Fruit fly (Drosophila melanogaster) whole organism, pupa: ENCODE results near the gene Cul5.

Source experiments
- CG10348 ChIP-seq: fragments of 200-800 bp; sonication (Bioruptor generic); IDR thresholded peaks from 2 replicates; pipeline ENCODE4 v1.3.6; 2022; ENCODE audit warnings: missing biosample characterization, missing genetic modification characterization
- CG12605 ChIP-seq: fragments of 200-800 bp; sonication (Bioruptor generic); IDR thresholded peaks from 2 replicates; pipeline ENCODE4 v1.3.6; 2022; ENCODE audit warnings: missing biosample characterization, missing genetic modification characterization
- CG13204 ChIP-seq: fragments of 200-800 bp; sonication (Bioruptor generic); optimal IDR thresholded peaks from 2 replicates; lab custom pipeline; 2018; ENCODE audit warnings: missing biosample characterization, mild to moderate bottlenecking, missing genetic modification characterization, moderate library complexity
- CG14655 ChIP-seq: fragments of 200-800 bp; sonication (Bioruptor generic); optimal IDR thresholded peaks from 3 replicates; lab custom pipeline; 2017; ENCODE audit warnings: mild to moderate bottlenecking, missing biosample characterization, missing genetic modification reagents, missing genetic modification characterization
- CG15710 ChIP-seq: fragments of 200-800 bp; sonication (Bioruptor generic); optimal IDR thresholded peaks from 2 replicates; lab custom pipeline; 2018; ENCODE audit warnings: missing biosample characterization, mild to moderate bottlenecking, missing genetic modification characterization, moderate library complexity
- CG17806 ChIP-seq: fragments of 200-800 bp; sonication (Bioruptor generic); optimal IDR thresholded peaks from 2 replicates; lab custom pipeline; 2018; ENCODE audit warnings: missing biosample characterization, mild to moderate bottlenecking, missing genetic modification characterization, moderate library complexity
- CG32121 ChIP-seq: fragments of 200-800 bp; sonication (Bioruptor generic); IDR thresholded peaks from 2 replicates; pipeline ENCODE4 v1.3.6; 2022; ENCODE audit warnings: missing biosample characterization, missing genetic modification characterization
- CG4496 ChIP-seq: fragments of 200-800 bp; sonication (Bioruptor generic); IDR thresholded peaks from 3 replicates; pipeline ENCODE4 v1.3.6; 2022; ENCODE audit warnings: missing biosample characterization, missing genetic modification characterization
- CG8159 ChIP-seq: fragments of 200-800 bp; sonication (Bioruptor generic); optimal IDR thresholded peaks from 3 replicates; lab custom pipeline; 2018; ENCODE audit warnings: missing biosample characterization, mild to moderate bottlenecking, missing genetic modification characterization, moderate library complexity
- CG8301 ChIP-seq: fragments of 200-800 bp; sonication (Bioruptor generic); optimal IDR thresholded peaks from 2 replicates; lab custom pipeline; 2018; ENCODE audit warnings: missing biosample characterization, mild to moderate bottlenecking, missing genetic modification characterization
- CG9948 ChIP-seq: fragments of 200-800 bp; sonication (Bioruptor generic); optimal IDR thresholded peaks from 2 replicates; lab custom pipeline; 2018; ENCODE audit warnings: missing biosample characterization, mild to moderate bottlenecking, missing genetic modification characterization, moderate library complexity
- EcR ChIP-seq: fragments of 200-800 bp; sonication (Bioruptor generic); optimal IDR thresholded peaks from 3 replicates; lab custom pipeline; 2019; ENCODE audit warnings: missing biosample characterization, missing genetic modification characterization, mild to moderate bottlenecking, moderate library complexity, missing genetic modification reagents
- Ets98B ChIP-seq: fragments of 200-800 bp; sonication (Bioruptor generic); IDR thresholded peaks from 2 replicates; pipeline ENCODE4 v1.3.6; 2022; ENCODE audit warnings: missing biosample characterization, missing genetic modification characterization
- Pif1A ChIP-seq: fragments of 200-800 bp; sonication (Bioruptor generic); optimal IDR thresholded peaks from 3 replicates; lab custom pipeline; 2016; ENCODE audit warnings: missing biosample characterization, missing genetic modification characterization
- Pif1B ChIP-seq: fragments of 200-800 bp; sonication (Bioruptor generic); optimal IDR thresholded peaks from 3 replicates; lab custom pipeline; 2016; ENCODE audit warnings: missing biosample characterization, missing genetic modification characterization
- Snoo ChIP-seq: fragments of 200-800 bp; sonication (Bioruptor generic); optimal IDR thresholded peaks from 3 replicates; lab custom pipeline; 2017; ENCODE audit warnings: missing biosample characterization, mild to moderate bottlenecking, missing genetic modification characterization, inconsistent platforms
- fd96Ca ChIP-seq: fragments of 200-800 bp; sonication (Bioruptor generic); IDR thresholded peaks from 3 replicates; pipeline ENCODE4 v1.3.6; 2022; ENCODE audit warnings: missing biosample characterization, missing genetic modification characterization
- gl ChIP-seq: fragments of 200-800 bp; sonication (Bioruptor generic); optimal IDR thresholded peaks from 2 replicates; lab custom pipeline; 2018; ENCODE audit warnings: missing biosample characterization, mild to moderate bottlenecking, missing genetic modification characterization

The Cul5 gene

dm6 chr3R:29027122-29027521, 35.7 kb downstream of the Cul5 start, which contains the start of the genes eIF4E6 and CG1951:
TSS of gene eIF4E6 (minus strand) at chr3R:29027174.
TSS of gene CG1951 (plus strand) at chr3R:29027236.
- no peak for TF ChIP-seq CG14655
- no peak for TF ChIP-seq CG12605 (GFP tag; lab: Robert Waterston, UW)
- no peak for TF ChIP-seq CG10348 (GFP tag; lab: Robert Waterston, UW)
- TF ChIP-seq Pif1B = no peak
- TF ChIP-seq Snoo = no peak
- TF ChIP-seq fd96Ca (GFP tag; lab: Robert Waterston, UW) = no peak
- TF ChIP-seq CG17806 = no peak

- TF ChIP-seq CG8159 (tag; lab: Kevin White, UChicago) = no peak
- no peak for TF ChIP-seq CG12605 (GFP tag; lab: Robert Waterston, UW)
- TF ChIP-seq CG15710 (tag; lab: Kevin White, UChicago) = no peak
- TF ChIP-seq Pif1A (GFP tag; lab: Kevin White, UChicago) = no peak
- TF ChIP-seq CG9948 (tag; lab: Kevin White, UChicago) = no peak
- TF ChIP-seq Ets98B (GFP tag; lab: Robert Waterston, UW) = no peak
- TF ChIP-seq CG14655 = no peak
- TF ChIP-seq CG8301 (tag; lab: Kevin White, UChicago) = no peak
Measured at dm6 chr3R:29024671-29025070, 38.1 kb downstream of the Cul5 start, which contains the start of gene CG14518. TSS of gene CG14518 (plus strand) at chr3R:29024971.

- TF ChIP-seq CG8301 (tag; lab: Kevin White, UChicago) (no peak), CG4496 (GFP tag; lab: Robert Waterston, UW) (0 out of 3 replicates have a peak, but pooled peaks have one; percentile 26), CG13204 (no peak), EcR (no peak), Pif1A (GFP tag; lab: Kevin White, UChicago) (no peak), CG15710 (tag; lab: Kevin White, UChicago) (no peak), CG8159 (tag; lab: Kevin White, UChicago) (no peak), CG32121 (GFP tag; lab: Robert Waterston, UW) (no peak), CG9948 (tag; lab: Kevin White, UChicago) (no peak), CG12605 (GFP tag; lab: Robert Waterston, UW) (no peak), fd96Ca (GFP tag; lab: Robert Waterston, UW) (no peak), Ets98B (GFP tag; lab: Robert Waterston, UW) (peak; percentile 9; the same call in 1 of the 2 replicates)
Measured at dm6 chr3R:29020366-29020765, 42.4 kb downstream of the Cul5 start, which contains the start of gene wat. TSS of gene wat (minus strand) at chr3R:29020406.

- TF ChIP-seq CG15710 (tag; lab: Kevin White, UChicago) = peak; percentile 51
- TF ChIP-seq CG4496 (GFP tag; lab: Robert Waterston, UW) = no peak
- TF ChIP-seq CG8301 (tag; lab: Kevin White, UChicago) = peak; percentile 15
- peak; percentile 14 for TF ChIP-seq CG9948 (tag; lab: Kevin White, UChicago)
- peak; percentile 68 for TF ChIP-seq CG8159 (tag; lab: Kevin White, UChicago)
- no peak for TF ChIP-seq gl (tag; lab: Kevin White, UChicago)
- TF ChIP-seq CG17806 = peak; percentile 17
- peak; percentile 23 for TF ChIP-seq CG14655
- no peak for TF ChIP-seq Snoo
- peak; percentile 14 for TF ChIP-seq Pif1A (GFP tag; lab: Kevin White, UChicago)
- no peak for TF ChIP-seq fd96Ca (GFP tag; lab: Robert Waterston, UW)
Measured at dm6 chr3R:29011144-29011543, 51.6 kb downstream of the Cul5 start.
